Worm (Caenorhabditis elegans) whole organism, midembryonic: ENCODE results near the gene dnj-5.

ENCODE experiments used
- flt-1 ChIP-seq: fragments of 200-800 bp; sonication (Bioruptor generic); IDR thresholded peaks from 2 replicates; pipeline ENCODE4 v1.3.6; 2022; ENCODE audit warnings: missing genetic modification characterization, missing compliant biosample characterization
- tab-1 ChIP-seq: fragments of 200-800 bp; sonication (Bioruptor generic); IDR thresholded peaks from 2 replicates; pipeline ENCODE4 v1.3.6; 2022; ENCODE audit warnings: missing genetic modification characterization, missing compliant biosample characterization

- TF ChIP-seq tab-1 (GFP tag; lab: Robert Waterston, UW) (no peak), flt-1 (GFP tag; lab: Robert Waterston, UW) (no peak)
Measured at ce11 chrII:6830012-6830411, 28.1 kb downstream of the dnj-5 start.
